Fruit fly (Drosophila melanogaster): ENCODE data around the gene dpr16.

dm6 chr3R:5104212-5104611, 46.5 kb upstream of the dpr16 start:
- TF ChIP-seq insv (optimal IDR thresholded peaks at IDR 0.05) (no peak), ttk (optimal IDR thresholded peaks at IDR 0.05) (no peak), h (optimal IDR thresholded peaks at IDR 0.05) (no peak)

Measured in Kc167 (cell line).